Worm (Caenorhabditis elegans) whole organism, L4/young adult: ENCODE measurements around the gene ZK622.4.

Source experiments
- W03F9.2 ChIP-seq: fragments of 150-350 bp; optimal IDR thresholded peaks from 2 replicates; lab custom pipeline; 2014; ENCODE audit warnings: missing biosample characterization, missing genetic modification characterization
- dao-5 ChIP-seq: sonication (generic microtip); optimal IDR thresholded peaks from 2 replicates; lab custom pipeline; 2016; ENCODE audit warnings: missing genotype, missing genetic modification characterization, moderate library complexity, missing compliant biosample characterization
- him-1 ChIP-seq: sonication (generic microtip); optimal IDR thresholded peaks from 2 replicates; lab custom pipeline; 2016; ENCODE audit warnings: missing genotype, missing genetic modification reagents, missing genetic modification characterization, missing compliant biosample characterization

- TF ChIP-seq dao-5 (tag; lab: Kevin White, UChicago) (no peak), him-1 (no peak), W03F9.2 (tag; lab: Kevin White, UChicago) (no peak)
Observed at ce11 chrII:5331677-5332303, 39.3 kb downstream of the ZK622.4 start.
